Worm (Caenorhabditis elegans) whole organism, mixed stage, embryonic: Measurements from ENCODE around the gene M70.3.

Experiments
- flh-1 ChIP-seq: fragments of 200-800 bp; sonication (Bioruptor generic); optimal IDR thresholded peaks from 2 replicates; lab custom pipeline; 2018; ENCODE audit warnings: mild to moderate bottlenecking, missing genetic modification characterization, moderate library complexity, missing compliant biosample characterization
- lin-32 ChIP-seq: fragments of 200-800 bp; sonication (Bioruptor generic); optimal IDR thresholded peaks from 2 replicates; lab custom pipeline; 2018; ENCODE audit warnings: mild to moderate bottlenecking, missing genetic modification characterization, missing compliant biosample characterization
- sem-2 ChIP-seq: fragments of 200-800 bp; sonication (Bioruptor generic); optimal IDR thresholded peaks from 2 replicates; lab custom pipeline; 2018; ENCODE audit warnings: mild to moderate bottlenecking, missing genetic modification characterization, missing compliant biosample characterization

- TF ChIP-seq lin-32 (GFP tag; lab: Kevin White, UChicago) (no peak), sem-2 (GFP tag; lab: Kevin White, UChicago) (no peak), flh-1 (GFP tag; lab: Kevin White, UChicago) (no peak)
Measured at ce11 chrIV:2246150-2246549, 3.9 kb upstream of the M70.3 start.
